Fruit fly (Drosophila melanogaster) whole organism, adult: ENCODE data around the gene CG14926.

ENCODE experiments used
- CG11617 ChIP-seq: fragments of 200-800 bp; sonication (Bioruptor generic); optimal IDR thresholded peaks from 2 replicates; lab custom pipeline; 2017; ENCODE audit warnings: mild to moderate bottlenecking, missing biosample characterization, missing genetic modification reagents, missing genetic modification characterization
- CG12768 ChIP-seq: fragments of 200-800 bp; sonication (Bioruptor generic); optimal IDR thresholded peaks from 2 replicates; lab custom pipeline; 2017; ENCODE audit warnings: missing biosample characterization, missing genetic modification characterization, mild to moderate bottlenecking, moderate library complexity, missing genetic modification reagents
- CG14711 ChIP-seq: fragments of 200-800 bp; sonication (Bioruptor generic); optimal IDR thresholded peaks from 2 replicates; lab custom pipeline; 2018; ENCODE audit warnings: missing biosample characterization, mild to moderate bottlenecking, missing genetic modification characterization, moderate library complexity
- CG1620 ChIP-seq: fragments of 200-800 bp; sonication (Bioruptor generic); optimal IDR thresholded peaks from 2 replicates; lab custom pipeline; 2016; ENCODE audit warnings: missing biosample characterization, missing genetic modification characterization
- CG33017 ChIP-seq: fragments of 200-800 bp; sonication (Bioruptor generic); optimal IDR thresholded peaks from 2 replicates; lab custom pipeline; 2018; ENCODE audit warnings: missing biosample characterization, mild to moderate bottlenecking, missing genetic modification characterization, moderate library complexity
- CG5204 ChIP-seq: fragments of 200-800 bp; sonication (Bioruptor generic); optimal IDR thresholded peaks from 2 replicates; lab custom pipeline; 2016; ENCODE audit warnings: missing biosample characterization, missing genetic modification characterization
- CG7045 ChIP-seq: fragments of 200-800 bp; sonication (Bioruptor generic); optimal IDR thresholded peaks from 2 replicates; lab custom pipeline; 2017; ENCODE audit warnings: missing biosample characterization, mild to moderate bottlenecking, missing genetic modification characterization
- CG7101 ChIP-seq: fragments of 200-800 bp; sonication (Bioruptor generic); optimal IDR thresholded peaks from 2 replicates; lab custom pipeline; 2018; ENCODE audit warnings: missing biosample characterization, mild to moderate bottlenecking, missing genetic modification characterization, moderate library complexity
- Clk ChIP-seq: fragments of 200-800 bp; sonication (Bioruptor generic); optimal IDR thresholded peaks from 2 replicates; lab custom pipeline; 2017; ENCODE audit warnings: missing biosample characterization, missing genetic modification characterization
- Crg-1 ChIP-seq: fragments of 200-800 bp; sonication (Bioruptor generic); optimal IDR thresholded peaks from 2 replicates; lab custom pipeline; 2016; ENCODE audit warnings: missing biosample characterization, missing genetic modification characterization
- Hr96 ChIP-seq: fragments of 200-800 bp; sonication (Bioruptor generic); optimal IDR thresholded peaks from 2 replicates; lab custom pipeline; 2016; ENCODE audit warnings: missing biosample characterization, missing genetic modification characterization
- Mnt ChIP-seq: fragments of 200-800 bp; sonication (Bioruptor generic); optimal IDR thresholded peaks from 2 replicates; lab custom pipeline; 2016; ENCODE audit warnings: missing biosample characterization, mild to moderate bottlenecking, missing genetic modification characterization
- bab1 ChIP-seq: fragments of 200-800 bp; sonication (Bioruptor generic); optimal IDR thresholded peaks from 3 replicates; lab custom pipeline; 2019; ENCODE audit warnings: missing biosample characterization, mild to moderate bottlenecking, missing genetic modification characterization, moderate library complexity
- cic ChIP-seq: fragments of 200-800 bp; sonication (Bioruptor generic); optimal IDR thresholded peaks from 2 replicates; lab custom pipeline; 2017; ENCODE audit warnings: missing biosample characterization, mild to moderate bottlenecking, missing genetic modification characterization, moderate library complexity
- cnc ChIP-seq, 2 experiments: fragments of >200 bp; optimal IDR thresholded peaks; 2 replicates each; lab custom pipeline; 2017
- kay ChIP-seq: fragments of 200-800 bp; sonication (Bioruptor generic); peaks from one replicate; lab custom pipeline; 2016; ENCODE audit warnings: missing biosample characterization, missing genetic modification characterization, borderline replicate concordance
- ovo ChIP-seq: fragments of 200-800 bp; sonication (Bioruptor generic); optimal IDR thresholded peaks from 2 replicates; lab custom pipeline; 2016; ENCODE audit warnings: missing biosample characterization, missing genetic modification characterization
- pad ChIP-seq: fragments of 200-800 bp; sonication (Bioruptor generic); optimal IDR thresholded peaks from 3 replicates; lab custom pipeline; 2017; ENCODE audit warnings: missing biosample characterization, missing genetic modification characterization, mild to moderate bottlenecking, moderate library complexity, missing genetic modification reagents
- tj ChIP-seq: fragments of 200-800 bp; sonication (Bioruptor generic); optimal IDR thresholded peaks from 3 replicates; lab custom pipeline; 2017; ENCODE audit warnings: missing biosample characterization, mild to moderate bottlenecking, missing genetic modification characterization, moderate library complexity
- toe ChIP-seq: fragments of 200-800 bp; sonication (Bioruptor generic); optimal IDR thresholded peaks from 2 replicates; lab custom pipeline; 2016; ENCODE audit warnings: missing biosample characterization, missing genetic modification characterization

CG14926 gene

DNA sequence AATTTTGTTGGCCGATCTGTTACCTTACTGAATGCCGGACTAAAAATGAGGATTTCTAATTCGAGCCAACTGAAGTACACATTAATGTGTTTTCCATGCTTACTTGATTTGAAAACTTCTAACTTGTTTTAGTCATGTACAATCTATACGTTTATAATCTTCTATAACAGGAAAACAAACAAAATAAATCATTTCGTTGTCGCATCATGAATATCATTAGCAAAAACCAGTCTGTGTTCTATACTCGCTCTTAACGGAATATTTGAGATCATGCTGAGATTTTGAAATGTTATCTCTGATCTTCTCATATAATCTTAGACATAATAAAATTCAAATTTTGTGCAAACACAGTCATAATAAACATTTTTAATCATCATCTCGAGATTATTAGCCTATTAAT is at the start of gene CG14926:
Gene CG14926 (minus strand): TSS at position 101 of the 400 bp plus-strand sequence.
- no peak for TF ChIP-seq Hr96 (GFP tag; lab: Kevin White, UChicago)
- no peak for TF ChIP-seq CG14711
- TF ChIP-seq CG5204 (GFP tag; lab: Kevin White, UChicago), result no peak
- TF ChIP-seq Clk (GFP tag; lab: Kevin White, UChicago), result no peak
- no peak for TF ChIP-seq CG33017 (tag; lab: Kevin White, UChicago)
- TF ChIP-seq CG12768 (GFP tag; lab: Kevin White, UChicago), result no peak
- no peak for TF ChIP-seq CG7045 (GFP tag; lab: Kevin White, UChicago)
- TF ChIP-seq kay (GFP tag; lab: Kevin White, UChicago), result no peak
- TF ChIP-seq Crg-1 (GFP tag; lab: Kevin White, UChicago), result no peak
- no peak for TF ChIP-seq pad (GFP tag; lab: Kevin White, UChicago)
- TF ChIP-seq bab1 (GFP tag; lab: Kevin White, UChicago), result no peak
- no peak for TF ChIP-seq CG7101

DNA sequence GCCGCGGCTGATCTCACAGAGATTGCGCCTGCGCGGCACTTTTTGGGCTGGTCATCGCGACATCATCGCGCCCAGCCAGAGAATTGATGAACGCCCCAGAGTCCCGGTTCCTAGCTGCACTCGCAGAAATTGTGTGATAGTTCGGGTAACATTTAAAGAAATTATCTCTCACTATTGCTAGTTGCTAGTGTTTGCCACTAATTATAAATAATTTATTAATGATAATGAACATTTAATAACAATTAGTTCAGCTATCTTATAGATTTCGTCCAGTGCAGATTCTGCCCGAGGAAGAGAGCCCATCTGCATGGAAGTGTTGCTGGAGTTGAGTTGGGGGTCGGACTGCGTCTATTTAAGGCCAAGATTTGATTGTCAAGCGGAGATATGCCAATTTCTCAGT is 44.6 kb upstream of the CG14926 start:
- TF ChIP-seq CG7045 (GFP tag; lab: Kevin White, UChicago) (no peak), ovo (GFP tag; lab: Kevin White, UChicago) (no peak), cic (GFP tag; lab: Kevin White, UChicago) (no peak), kay (GFP tag; lab: Kevin White, UChicago) (no peak), Crg-1 (GFP tag; lab: Kevin White, UChicago) (no peak), CG14711 (no peak), toe (GFP tag; lab: Kevin White, UChicago) (no peak), Hr96 (GFP tag; lab: Kevin White, UChicago) (no peak), CG1620 (no peak), tj (GFP tag; lab: Kevin White, UChicago) (no peak), Mnt (GFP tag; lab: Kevin White, UChicago) (no peak), Clk (GFP tag; lab: Kevin White, UChicago) (no peak), CG33017 (tag; lab: Kevin White, UChicago) (no peak), CG12768 (GFP tag; lab: Kevin White, UChicago) (no peak), pad (GFP tag; lab: Kevin White, UChicago) (no peak), CG11617 (GFP tag; lab: Kevin White, UChicago) (no peak), CG5204 (GFP tag; lab: Kevin White, UChicago) (no peak), cnc (optimal IDR thresholded peaks at IDR 0.05; lab: Kevin White, UChicago) (no peak), bab1 (GFP tag; lab: Kevin White, UChicago) (no peak)

DNA sequence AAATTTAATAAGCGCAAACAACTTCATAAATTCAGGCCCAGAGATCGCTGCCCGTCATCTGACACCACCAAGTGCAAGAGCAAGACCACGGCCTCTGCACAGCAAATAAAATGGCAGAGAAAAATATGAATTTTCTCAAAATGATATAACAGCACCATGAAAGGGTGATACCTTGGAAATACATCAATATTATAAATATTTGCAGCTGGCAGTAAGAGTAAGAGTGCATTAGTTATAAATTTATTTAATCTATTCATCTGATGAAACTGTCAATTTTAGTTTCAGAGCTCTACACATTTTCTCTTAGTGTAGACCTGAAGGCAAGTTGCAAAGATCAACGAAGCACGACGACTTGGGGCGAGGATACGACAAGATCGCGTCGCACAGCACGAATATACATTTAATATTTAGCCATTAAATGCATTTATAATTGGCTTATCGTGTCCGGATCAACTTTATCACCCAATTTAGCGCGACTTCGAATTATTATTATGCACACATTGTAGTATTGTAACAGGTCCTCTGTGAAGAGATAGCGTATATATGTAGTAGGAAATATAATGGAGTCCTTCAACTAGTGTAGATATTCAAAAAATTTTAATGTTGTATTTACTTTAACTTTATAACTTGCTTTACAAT is 43.4 kb upstream of the CG14926 start:
- no peak for TF ChIP-seq Crg-1 (GFP tag; lab: Kevin White, UChicago)
- no peak for TF ChIP-seq kay (GFP tag; lab: Kevin White, UChicago)
- no peak for TF ChIP-seq CG12768 (GFP tag; lab: Kevin White, UChicago)
- no peak for TF ChIP-seq ovo (GFP tag; lab: Kevin White, UChicago)
- TF ChIP-seq Mnt (GFP tag; lab: Kevin White, UChicago), result no peak
- TF ChIP-seq CG5204 (GFP tag; lab: Kevin White, UChicago), result no peak
- no peak for TF ChIP-seq Hr96 (GFP tag; lab: Kevin White, UChicago)
- TF ChIP-seq CG1620, result no peak
- TF ChIP-seq toe (GFP tag; lab: Kevin White, UChicago), result no peak
- no peak for TF ChIP-seq Clk (GFP tag; lab: Kevin White, UChicago)
- no peak for TF ChIP-seq CG14711
- TF ChIP-seq tj (GFP tag; lab: Kevin White, UChicago), result no peak
- TF ChIP-seq pad (GFP tag; lab: Kevin White, UChicago), result no peak

DNA sequence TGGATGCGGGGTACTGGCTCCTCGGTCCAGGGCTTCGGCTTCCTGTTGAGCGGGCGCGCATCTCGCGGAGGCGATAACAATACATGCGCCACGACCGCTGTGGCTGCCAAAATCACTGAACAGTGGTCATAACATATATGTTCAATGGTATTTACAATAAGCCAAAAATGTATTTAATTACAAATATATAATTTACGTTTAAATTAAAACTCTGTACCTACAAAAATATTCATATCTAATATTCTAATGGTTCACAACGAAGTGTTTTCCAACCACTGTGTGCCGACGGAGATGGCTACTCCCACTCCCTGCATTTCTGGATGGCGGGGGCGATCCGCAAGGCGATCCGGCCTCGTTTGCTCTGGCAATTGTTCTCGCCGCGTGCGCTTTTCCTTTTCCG is 41.6 kb upstream of the CG14926 start:
- no peak for TF ChIP-seq CG5204 (GFP tag; lab: Kevin White, UChicago)
- no peak for TF ChIP-seq CG12768 (GFP tag; lab: Kevin White, UChicago)
- TF ChIP-seq CG11617 (GFP tag; lab: Kevin White, UChicago), result no peak
- TF ChIP-seq pad (GFP tag; lab: Kevin White, UChicago), result no peak
- TF ChIP-seq cnc (optimal IDR thresholded peaks at IDR 0.05; lab: Kevin White, UChicago), result no peak
- no peak for TF ChIP-seq CG33017 (tag; lab: Kevin White, UChicago)
- no peak for TF ChIP-seq Crg-1 (GFP tag; lab: Kevin White, UChicago)
- no peak for TF ChIP-seq toe (GFP tag; lab: Kevin White, UChicago)
- TF ChIP-seq CG7101, result no peak
- TF ChIP-seq CG1620, result no peak
- no peak for TF ChIP-seq Clk (GFP tag; lab: Kevin White, UChicago)
- no peak for TF ChIP-seq cic (GFP tag; lab: Kevin White, UChicago)
- TF ChIP-seq Mnt (GFP tag; lab: Kevin White, UChicago), result no peak
- TF ChIP-seq ovo (GFP tag; lab: Kevin White, UChicago), result no peak
- no peak for TF ChIP-seq CG14711
- TF ChIP-seq bab1 (GFP tag; lab: Kevin White, UChicago), result no peak
- no peak for TF ChIP-seq tj (GFP tag; lab: Kevin White, UChicago)
- no peak for TF ChIP-seq Hr96 (GFP tag; lab: Kevin White, UChicago)

DNA sequence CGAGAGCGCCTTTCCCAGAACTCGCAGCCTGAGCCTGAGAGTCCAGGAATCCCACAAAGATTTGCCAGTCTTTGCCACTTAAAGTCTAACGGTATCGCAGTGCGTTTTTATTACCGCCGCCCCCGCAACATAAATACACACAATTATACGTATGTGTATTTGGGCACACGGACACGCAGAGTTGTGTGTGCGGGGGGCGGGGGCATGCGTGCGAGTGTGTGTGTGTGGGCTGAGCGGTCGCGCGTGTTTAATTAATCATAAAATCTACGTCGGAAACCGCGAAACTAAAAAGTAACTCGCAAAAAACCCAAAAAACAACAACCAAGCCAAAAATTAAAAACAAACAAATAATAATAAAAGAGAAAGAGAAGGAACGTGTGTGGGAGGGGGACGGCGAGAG is 16.1 kb upstream of the CG14926 start:
- no peak for TF ChIP-seq pad (GFP tag; lab: Kevin White, UChicago)
- no peak for TF ChIP-seq bab1 (GFP tag; lab: Kevin White, UChicago)
- no peak for TF ChIP-seq CG12768 (GFP tag; lab: Kevin White, UChicago)
- TF ChIP-seq CG14711, result no peak
- no peak for TF ChIP-seq CG1620
- TF ChIP-seq CG7101, result no peak
- no peak for TF ChIP-seq Mnt (GFP tag; lab: Kevin White, UChicago)
- TF ChIP-seq Hr96 (GFP tag; lab: Kevin White, UChicago), result no peak
